Fruit fly (Drosophila melanogaster): ENCODE data around the gene CG43390.

The CG43390 gene

dm6 chr3L:11533704-11534319 lies 45.9 kb downstream of the CG43390 start (continued):
- TF ChIP-seq Xbp1 (GFP tag; optimal IDR thresholded peaks at IDR 0.05) (peak; percentile 5), CG10366 (GFP tag; IDR thresholded peaks at IDR 0.05) (0 out of 2 replicates have a peak, but pooled peaks have one; percentile 15), CG11247 (GFP tag; IDR thresholded peaks at IDR 0.05) (no peak), CG6689 (GFP tag; IDR thresholded peaks at IDR 0.05) (0 out of 2 replicates have a peak, but pooled peaks have one; percentile 23), jumu (GFP tag; optimal IDR thresholded peaks at IDR 0.05) (no peak), CG1024 (GFP tag; IDR thresholded peaks at IDR 0.05) (no peak), bab2 (GFP tag; optimal IDR thresholded peaks at IDR 0.05) (no peak), Gug (GFP tag; IDR thresholded peaks at IDR 0.05) (no peak), CG2199 (GFP tag; IDR thresholded peaks at IDR 0.05) (no peak), CoRest (tag; optimal IDR thresholded peaks at IDR 0.05) (peak; percentile 58), Meics (GFP tag; optimal IDR thresholded peaks at IDR 0.05) (peak; percentile 68), CG31388 (GFP tag; optimal IDR thresholded peaks at IDR 0.05) (no peak), ro (GFP tag; IDR thresholded peaks at IDR 0.05) (no peak), CG6175 (GFP tag; IDR thresholded peaks at IDR 0.05) (no peak), org-1 (GFP tag; optimal IDR thresholded peaks at IDR 0.05) (peak; percentile 61), Sox102F (GFP tag; optimal IDR thresholded peaks at IDR 0.05) (peak; percentile 48), stwl (tag; optimal IDR thresholded peaks at IDR 0.05) (no peak), CG12104 (GFP tag; optimal IDR thresholded peaks at IDR 0.05) (peak; percentile 53), Asciz (GFP tag; optimal IDR thresholded peaks at IDR 0.05) (no peak), CG1603 (tag; optimal IDR thresholded peaks at IDR 0.05) (peak; percentile 9), CG2678 (tag; optimal IDR thresholded peaks at IDR 0.05) (peak; percentile 77), sr (GFP tag; IDR thresholded peaks at IDR 0.05) (no peak), CrebB (tag; optimal IDR thresholded peaks at IDR 0.05) (no peak), kah (GFP tag; optimal IDR thresholded peaks at IDR 0.05) (no peak), CG6254 (GFP tag; optimal IDR thresholded peaks at IDR 0.05) (no peak), PHDP (tag; optimal IDR thresholded peaks at IDR 0.05) (peak; percentile 50), Hr78 (GFP tag; optimal IDR thresholded peaks at IDR 0.05) (no peak), psq (GFP tag; optimal IDR thresholded peaks at IDR 0.05) (no peak), en (GFP tag; optimal IDR thresholded peaks at IDR 0.05) (peak; percentile 29), nerfin-2 (GFP tag; IDR thresholded peaks at IDR 0.05; ENCODE audit: partially characterized antibody) (no peak), dmrt11E (tag; optimal IDR thresholded peaks at IDR 0.05) (no peak), ab (GFP tag; optimal IDR thresholded peaks at IDR 0.05) (peak; percentile 36), CG4707 (GFP tag; optimal IDR thresholded peaks at IDR 0.05) (no peak), mld (GFP tag; IDR thresholded peaks at IDR 0.05; ENCODE audit: partially characterized antibody) (no peak), ci (GFP tag; IDR thresholded peaks at IDR 0.05) (no peak), Six4 (GFP tag; optimal IDR thresholded peaks at IDR 0.05) (no peak), lmd (GFP tag; IDR thresholded peaks at IDR 0.05) (peak; percentile 56; the same call in 1 of the 2 replicates), slou (GFP tag; optimal IDR thresholded peaks at IDR 0.05) (no peak), esg (GFP tag; conservative IDR thresholded peaks at IDR 0.05) (no peak), NC2β (GFP tag; optimal IDR thresholded peaks at IDR 0.05) (no peak), CTCF (GFP tag; optimal IDR thresholded peaks at IDR 0.05) (no peak), CG2129 (GFP tag; IDR thresholded peaks at IDR 0.05; ENCODE audit: partially characterized antibody) (no peak), sisA (GFP tag; IDR thresholded peaks at IDR 0.05) (no peak), sc (optimal IDR thresholded peaks at IDR 0.05) (no peak), sc (GFP tag; optimal IDR thresholded peaks at IDR 0.05) (no peak), CG4854 (GFP tag; optimal IDR thresholded peaks at IDR 0.05) (no peak), Adf1 (GFP tag; IDR thresholded peaks at IDR 0.05) (no peak), CG1233 (GFP tag; optimal IDR thresholded peaks at IDR 0.05) (peak; percentile 34), CG15479 (GFP tag; optimal IDR thresholded peaks at IDR 0.05) (no peak), Hr39 (optimal IDR thresholded peaks at IDR 0.05) (no peak), CG7963 (GFP tag; IDR thresholded peaks at IDR 0.05; ENCODE audit: partially characterized antibody) (no peak), ATbp (GFP tag; optimal IDR thresholded peaks at IDR 0.05) (no peak)
